Fruit fly (Drosophila melanogaster): ENCODE data around the gene PVRAP.

Gene PVRAP

dm6 chr3L:5983593-5984225 lies 13.3 kb upstream of the PVRAP start:
- no peak for TF ChIP-seq CrebA (GFP tag; optimal IDR thresholded peaks at IDR 0.05; ENCODE audit: borderline replicate concordance)
- TF ChIP-seq br (GFP tag; optimal IDR thresholded peaks at IDR 0.05), result no peak
- TF ChIP-seq Mio (GFP tag; optimal IDR thresholded peaks at IDR 0.05), result no peak
- no peak for TF ChIP-seq rgr (GFP tag; optimal IDR thresholded peaks at IDR 0.05)
- no peak for TF ChIP-seq h (GFP tag; optimal IDR thresholded peaks at IDR 0.05)
- no peak for TF ChIP-seq N (GFP tag; optimal IDR thresholded peaks at IDR 0.05)
- no peak for TF ChIP-seq CG9705 (GFP tag; optimal IDR thresholded peaks at IDR 0.05)
- TF ChIP-seq Sp1 (GFP tag; optimal IDR thresholded peaks at IDR 0.05), result no peak
- no peak for TF ChIP-seq ey (GFP tag; optimal IDR thresholded peaks at IDR 0.05)
- TF ChIP-seq Vsx2 (GFP tag; optimal IDR thresholded peaks at IDR 0.05; ENCODE audit: partially characterized antibody), result no peak
- no peak for TF ChIP-seq Rel (GFP tag; optimal IDR thresholded peaks at IDR 0.05)
- no peak for TF ChIP-seq Rel (tag; optimal IDR thresholded peaks at IDR 0.05)
- TF ChIP-seq Myc (optimal IDR thresholded peaks at IDR 0.05), result no peak
- TF ChIP-seq GATAd (GFP tag; optimal IDR thresholded peaks at IDR 0.05), result no peak
- TF ChIP-seq foxo (GFP tag; optimal IDR thresholded peaks at IDR 0.05), result no peak
- TF ChIP-seq Dif (GFP tag; optimal IDR thresholded peaks at IDR 0.05; ENCODE audit: partially characterized antibody), result no peak
- no peak for TF ChIP-seq Jra (GFP tag; optimal IDR thresholded peaks at IDR 0.05)

- no peak for TF ChIP-seq GATAd (GFP tag; optimal IDR thresholded peaks at IDR 0.05)
- TF ChIP-seq CrebA (GFP tag; optimal IDR thresholded peaks at IDR 0.05; ENCODE audit: borderline replicate concordance), result no peak
- no peak for TF ChIP-seq sv (GFP tag; optimal IDR thresholded peaks at IDR 0.05)
- no peak for TF ChIP-seq Dfd (GFP tag; optimal IDR thresholded peaks at IDR 0.05)
- TF ChIP-seq CG9705 (GFP tag; optimal IDR thresholded peaks at IDR 0.05), result no peak
- TF ChIP-seq Rel (GFP tag; optimal IDR thresholded peaks at IDR 0.05), result no peak
- no peak for TF ChIP-seq Rel (tag; optimal IDR thresholded peaks at IDR 0.05)
- no peak for TF ChIP-seq rgr (GFP tag; optimal IDR thresholded peaks at IDR 0.05)
- TF ChIP-seq Sp1 (GFP tag; optimal IDR thresholded peaks at IDR 0.05), result no peak
- no peak for TF ChIP-seq h (GFP tag; optimal IDR thresholded peaks at IDR 0.05)
- TF ChIP-seq Vsx2 (GFP tag; optimal IDR thresholded peaks at IDR 0.05; ENCODE audit: partially characterized antibody), result no peak
- no peak for TF ChIP-seq Hnf4 (GFP tag; optimal IDR thresholded peaks at IDR 0.05)
- TF ChIP-seq jim (GFP tag; optimal IDR thresholded peaks at IDR 0.05), result no peak
Measured at dm6 chr3L:5987637-5988036, 9.4 kb upstream of the PVRAP start.

dm6 chr3L:5988675-5989074 lies 8.3 kb upstream of the PVRAP start:
- TF ChIP-seq GATAd (GFP tag; optimal IDR thresholded peaks at IDR 0.05), result no peak
- peak; percentile 9 for TF ChIP-seq fru (GFP tag; optimal IDR thresholded peaks at IDR 0.05)
- no peak for TF ChIP-seq br (GFP tag; optimal IDR thresholded peaks at IDR 0.05)
- TF ChIP-seq foxo (GFP tag; optimal IDR thresholded peaks at IDR 0.05), result no peak
- TF ChIP-seq rgr (GFP tag; optimal IDR thresholded peaks at IDR 0.05), result no peak
- no peak for TF ChIP-seq dl (GFP tag; optimal IDR thresholded peaks at IDR 0.05; ENCODE audit: insufficient read depth in 1 of 2, partially characterized antibody in 2 of 2)

- TF ChIP-seq HLH106 (tag; optimal IDR thresholded peaks at IDR 0.05), result no peak
- TF ChIP-seq br (GFP tag; optimal IDR thresholded peaks at IDR 0.05), result no peak
- no peak for TF ChIP-seq dmrt93B (GFP tag; optimal IDR thresholded peaks at IDR 0.05)
- TF ChIP-seq Vsx2 (GFP tag; optimal IDR thresholded peaks at IDR 0.05; ENCODE audit: partially characterized antibody), result no peak
- TF ChIP-seq Rel (GFP tag; optimal IDR thresholded peaks at IDR 0.05), result no peak
- no peak for TF ChIP-seq Rel (tag; optimal IDR thresholded peaks at IDR 0.05)
- no peak for TF ChIP-seq Dfd (GFP tag; optimal IDR thresholded peaks at IDR 0.05)
- TF ChIP-seq CG9705 (GFP tag; optimal IDR thresholded peaks at IDR 0.05), result no peak
- TF ChIP-seq Mio (GFP tag; optimal IDR thresholded peaks at IDR 0.05), result no peak
- TF ChIP-seq fru (GFP tag; optimal IDR thresholded peaks at IDR 0.05), result no peak
- no peak for TF ChIP-seq CG32264 (GFP tag; optimal IDR thresholded peaks at IDR 0.05)
- no peak for TF ChIP-seq ey (GFP tag; optimal IDR thresholded peaks at IDR 0.05)
- no peak for TF ChIP-seq Sp1 (GFP tag; optimal IDR thresholded peaks at IDR 0.05)
- no peak for TF ChIP-seq h (GFP tag; optimal IDR thresholded peaks at IDR 0.05)
- no peak for TF ChIP-seq foxo (GFP tag; optimal IDR thresholded peaks at IDR 0.05)
- no peak for TF ChIP-seq rgr (GFP tag; optimal IDR thresholded peaks at IDR 0.05)
- TF ChIP-seq sage (GFP tag; optimal IDR thresholded peaks at IDR 0.05), result no peak
- TF ChIP-seq psq (GFP tag; optimal IDR thresholded peaks at IDR 0.05), result no peak
- TF ChIP-seq pan (optimal IDR thresholded peaks at IDR 0.05), result no peak
- no peak for TF ChIP-seq CrebA (GFP tag; optimal IDR thresholded peaks at IDR 0.05; ENCODE audit: borderline replicate concordance)
- TF ChIP-seq Dif (GFP tag; optimal IDR thresholded peaks at IDR 0.05; ENCODE audit: partially characterized antibody), result no peak
Measured at dm6 chr3L:5989391-5990156, 7.4 kb upstream of the PVRAP start.
